Fruit fly (Drosophila melanogaster) whole organism, pupa: ENCODE results near the gene atms.

Source experiments
- CG10348 ChIP-seq: fragments of 200-800 bp; sonication (Bioruptor generic); IDR thresholded peaks from 2 replicates; pipeline ENCODE4 v1.3.6; 2022; ENCODE audit warnings: missing biosample characterization, missing genetic modification characterization
- CG12605 ChIP-seq: fragments of 200-800 bp; sonication (Bioruptor generic); IDR thresholded peaks from 2 replicates; pipeline ENCODE4 v1.3.6; 2022; ENCODE audit warnings: missing biosample characterization, missing genetic modification characterization
- CG13204 ChIP-seq: fragments of 200-800 bp; sonication (Bioruptor generic); optimal IDR thresholded peaks from 2 replicates; lab custom pipeline; 2018; ENCODE audit warnings: missing biosample characterization, mild to moderate bottlenecking, missing genetic modification characterization, moderate library complexity
- CG14655 ChIP-seq: fragments of 200-800 bp; sonication (Bioruptor generic); optimal IDR thresholded peaks from 3 replicates; lab custom pipeline; 2017; ENCODE audit warnings: mild to moderate bottlenecking, missing biosample characterization, missing genetic modification reagents, missing genetic modification characterization
- CG15710 ChIP-seq: fragments of 200-800 bp; sonication (Bioruptor generic); optimal IDR thresholded peaks from 2 replicates; lab custom pipeline; 2018; ENCODE audit warnings: missing biosample characterization, mild to moderate bottlenecking, missing genetic modification characterization, moderate library complexity
- CG17806 ChIP-seq: fragments of 200-800 bp; sonication (Bioruptor generic); optimal IDR thresholded peaks from 2 replicates; lab custom pipeline; 2018; ENCODE audit warnings: missing biosample characterization, mild to moderate bottlenecking, missing genetic modification characterization, moderate library complexity
- CG32121 ChIP-seq: fragments of 200-800 bp; sonication (Bioruptor generic); IDR thresholded peaks from 2 replicates; pipeline ENCODE4 v1.3.6; 2022; ENCODE audit warnings: missing biosample characterization, missing genetic modification characterization
- CG34367 ChIP-seq: fragments of 200-800 bp; sonication (Bioruptor generic); optimal IDR thresholded peaks from 2 replicates; lab custom pipeline; 2018; ENCODE audit warnings: missing biosample characterization, mild to moderate bottlenecking, missing genetic modification characterization
- CG4496 ChIP-seq: fragments of 200-800 bp; sonication (Bioruptor generic); IDR thresholded peaks from 3 replicates; pipeline ENCODE4 v1.3.6; 2022; ENCODE audit warnings: missing biosample characterization, missing genetic modification characterization
- CG8159 ChIP-seq: fragments of 200-800 bp; sonication (Bioruptor generic); optimal IDR thresholded peaks from 3 replicates; lab custom pipeline; 2018; ENCODE audit warnings: missing biosample characterization, mild to moderate bottlenecking, missing genetic modification characterization, moderate library complexity
- CG8301 ChIP-seq: fragments of 200-800 bp; sonication (Bioruptor generic); optimal IDR thresholded peaks from 2 replicates; lab custom pipeline; 2018; ENCODE audit warnings: missing biosample characterization, mild to moderate bottlenecking, missing genetic modification characterization
- CG9948 ChIP-seq: fragments of 200-800 bp; sonication (Bioruptor generic); optimal IDR thresholded peaks from 2 replicates; lab custom pipeline; 2018; ENCODE audit warnings: missing biosample characterization, mild to moderate bottlenecking, missing genetic modification characterization, moderate library complexity
- D1 ChIP-seq: fragments of 200-800 bp; sonication (Bioruptor generic); optimal IDR thresholded peaks from 2 replicates; lab custom pipeline; 2018; ENCODE audit warnings: missing biosample characterization, mild to moderate bottlenecking, missing genetic modification characterization, moderate library complexity
- EcR ChIP-seq: fragments of 200-800 bp; sonication (Bioruptor generic); optimal IDR thresholded peaks from 3 replicates; lab custom pipeline; 2019; ENCODE audit warnings: missing biosample characterization, missing genetic modification characterization, mild to moderate bottlenecking, moderate library complexity, missing genetic modification reagents
- Ets98B ChIP-seq: fragments of 200-800 bp; sonication (Bioruptor generic); IDR thresholded peaks from 2 replicates; pipeline ENCODE4 v1.3.6; 2022; ENCODE audit warnings: missing biosample characterization, missing genetic modification characterization
- Pif1A ChIP-seq: fragments of 200-800 bp; sonication (Bioruptor generic); optimal IDR thresholded peaks from 3 replicates; lab custom pipeline; 2016; ENCODE audit warnings: missing biosample characterization, missing genetic modification characterization
- Pif1B ChIP-seq: fragments of 200-800 bp; sonication (Bioruptor generic); optimal IDR thresholded peaks from 3 replicates; lab custom pipeline; 2016; ENCODE audit warnings: missing biosample characterization, missing genetic modification characterization
- Snoo ChIP-seq: fragments of 200-800 bp; sonication (Bioruptor generic); optimal IDR thresholded peaks from 3 replicates; lab custom pipeline; 2017; ENCODE audit warnings: missing biosample characterization, mild to moderate bottlenecking, missing genetic modification characterization, inconsistent platforms
- fd96Ca ChIP-seq: fragments of 200-800 bp; sonication (Bioruptor generic); IDR thresholded peaks from 3 replicates; pipeline ENCODE4 v1.3.6; 2022; ENCODE audit warnings: missing biosample characterization, missing genetic modification characterization
- gl ChIP-seq: fragments of 200-800 bp; sonication (Bioruptor generic); optimal IDR thresholded peaks from 2 replicates; lab custom pipeline; 2018; ENCODE audit warnings: missing biosample characterization, mild to moderate bottlenecking, missing genetic modification characterization
- rn ChIP-seq: fragments of 200-800 bp; sonication (Bioruptor generic); IDR thresholded peaks from 2 replicates; pipeline ENCODE4 v1.3.6; 2022; ENCODE audit warnings: missing biosample characterization, missing genetic modification characterization

Gene atms

dm6 chr3R:4745544-4745943 is 4.3 kb upstream of the atms start:
- no peak for TF ChIP-seq Snoo (tag; lab: Kevin White, UChicago)
- TF ChIP-seq CG14655: peak; percentile 23

dm6 chr3R:4746189-4746771 is 3.6 kb upstream of the atms start:
- TF ChIP-seq CG12605: no peak
- no peak for TF ChIP-seq CG4496 (GFP tag; lab: Robert Waterston, UW)
- no peak for TF ChIP-seq CG32121 (GFP tag; lab: Robert Waterston, UW)
- TF ChIP-seq CG10348: no peak
- TF ChIP-seq gl: no peak
- no peak for TF ChIP-seq CG14655
- no peak for TF ChIP-seq D1 (tag; lab: Kevin White, UChicago)
- no peak for TF ChIP-seq Pif1B (GFP tag; lab: Kevin White, UChicago)
- TF ChIP-seq rn (GFP tag; lab: Robert Waterston, UW): no peak
- TF ChIP-seq CG34367 (tag; lab: Kevin White, UChicago): no peak
- no peak for TF ChIP-seq CG13204

dm6 chr3R:4747292-4747691 is 2.5 kb upstream of the atms start:
- TF ChIP-seq CG8301 (tag; lab: Kevin White, UChicago) (peak; percentile 43), gl (no peak), fd96Ca (peak; percentile 48; the same call in 1 of the 3 replicates), CG32121 (GFP tag; lab: Robert Waterston, UW) (0 out of 2 replicates have a peak, but pooled peaks have one; percentile 30), CG10348 (no peak), CG8159 (tag; lab: Kevin White, UChicago) (peak; percentile 42), CG9948 (tag; lab: Kevin White, UChicago) (peak; percentile 30), CG34367 (tag; lab: Kevin White, UChicago) (no peak), CG15710 (tag; lab: Kevin White, UChicago) (peak; percentile 44), Pif1A (peak; percentile 1), CG17806 (tag; lab: Kevin White, UChicago) (peak; percentile 30), CG14655 (peak; percentile 60), rn (GFP tag; lab: Robert Waterston, UW) (no peak)

- TF ChIP-seq EcR (GFP tag; lab: Kevin White, UChicago) (no peak), CG13204 (no peak), rn (GFP tag; lab: Robert Waterston, UW) (no peak), CG12605 (no peak), CG32121 (GFP tag; lab: Robert Waterston, UW) (no peak), D1 (tag; lab: Kevin White, UChicago) (no peak), CG9948 (tag; lab: Kevin White, UChicago) (no peak), Snoo (tag; lab: Kevin White, UChicago) (no peak), gl (no peak)
These were observed 732 bp upstream of the atms start, which contains the start of gene tacc for dm6 chr3R:4748888-4749717. TSS of gene tacc (minus strand) at chr3R:4749056.

- TF ChIP-seq EcR (GFP tag; lab: Kevin White, UChicago): no peak
- no peak for TF ChIP-seq CG9948 (tag; lab: Kevin White, UChicago)
- TF ChIP-seq Snoo (tag; lab: Kevin White, UChicago): peak; percentile 46
- peak; percentile 14 for TF ChIP-seq Pif1A
These were observed 11.5 kb downstream of the atms start for dm6 chr3R:4761372-4761771.

dm6 chr3R:4768711-4769239 is 18.9 kb downstream of the atms start:
- 0 out of 3 replicates have a peak, but pooled peaks have one; percentile 35 for TF ChIP-seq fd96Ca
- TF ChIP-seq Pif1B (GFP tag; lab: Kevin White, UChicago): no peak
- TF ChIP-seq Snoo (tag; lab: Kevin White, UChicago): no peak
- TF ChIP-seq CG14655: peak; percentile 48
- no peak for TF ChIP-seq Ets98B
- TF ChIP-seq CG8301 (tag; lab: Kevin White, UChicago): no peak
- no peak for TF ChIP-seq EcR (GFP tag; lab: Kevin White, UChicago)
- no peak for TF ChIP-seq CG32121 (GFP tag; lab: Robert Waterston, UW)
- no peak for TF ChIP-seq CG34367 (tag; lab: Kevin White, UChicago)
- no peak for TF ChIP-seq CG17806 (tag; lab: Kevin White, UChicago)
- TF ChIP-seq CG10348: no peak
- TF ChIP-seq CG13204: peak; percentile 0
- TF ChIP-seq CG4496 (GFP tag; lab: Robert Waterston, UW): no peak
- TF ChIP-seq gl: no peak
- no peak for TF ChIP-seq Pif1A
- no peak for TF ChIP-seq CG9948 (tag; lab: Kevin White, UChicago)
- no peak for TF ChIP-seq CG8159 (tag; lab: Kevin White, UChicago)
